Worm (Caenorhabditis elegans): ENCODE data around the gene F59B2.12.

The F59B2.12 gene

ce11 chrIII:8984960-8985359 lies 32.4 kb upstream of the F59B2.12 start (continued):
- 0 out of 2 replicates have a peak, but pooled peaks have one; percentile 50 for TF ChIP-seq nfyb-1 (GFP tag; IDR thresholded peaks at IDR 0.05)
- TF ChIP-seq Y53F4B.3 (GFP tag; IDR thresholded peaks at IDR 0.05) = no peak
- TF ChIP-seq let-526 (GFP tag; IDR thresholded peaks at IDR 0.05) = no peak
- no peak for TF ChIP-seq ets-4 (GFP tag; optimal IDR thresholded peaks at IDR 0.05)
- TF ChIP-seq efl-1 (GFP tag; optimal IDR thresholded peaks at IDR 0.05) = peak; percentile 28
- TF ChIP-seq lin-26 (GFP tag; IDR thresholded peaks at IDR 0.05) = no peak
- no peak for TF ChIP-seq ama-1 (optimal IDR thresholded peaks at IDR 0.05)
- no peak for TF ChIP-seq ama-1 (GFP tag; optimal IDR thresholded peaks at IDR 0.05)
- TF ChIP-seq akir-1 (GFP tag; optimal IDR thresholded peaks at IDR 0.05) = no peak
- no peak for TF ChIP-seq sdz-38 (tag; optimal IDR thresholded peaks at IDR 0.05)
- peak; percentile 3 for TF ChIP-seq madf-10 (tag; optimal IDR thresholded peaks at IDR 0.05)
- peak; percentile 15 for TF ChIP-seq tbp1 (GFP tag; optimal IDR thresholded peaks at IDR 0.05)
- TF ChIP-seq ceh-91 (GFP tag; IDR thresholded peaks at IDR 0.05) = no peak

ce11 chrIII:8985461-8985860 lies 31.9 kb upstream of the F59B2.12 start:
- TF ChIP-seq F49E8.2 (tag; optimal IDR thresholded peaks at IDR 0.05; ENCODE audit: insufficient read depth) = no peak
- TF ChIP-seq F39B2.1 (GFP tag; IDR thresholded peaks at IDR 0.05) = no peak
- TF ChIP-seq F33H1.4 (GFP tag; IDR thresholded peaks at IDR 0.05) = peak; percentile 21; the same call in 1 of the 2 replicates
- TF ChIP-seq ZK185.1 (tag; optimal IDR thresholded peaks at IDR 0.05; ENCODE audit: poor library complexity, severe bottlenecking) = no peak
- no peak for TF ChIP-seq hrde-1 (tag; optimal IDR thresholded peaks at IDR 0.05; ENCODE audit: borderline replicate concordance)
- TF ChIP-seq lin-54 (GFP tag; optimal IDR thresholded peaks at IDR 0.05) = peak; percentile 89
- no peak for TF ChIP-seq unc-130 (GFP tag; optimal IDR thresholded peaks at IDR 0.05)
- peak; percentile 52 for TF ChIP-seq dpl-1 (GFP tag; optimal IDR thresholded peaks at IDR 0.05)
- TF ChIP-seq efl-1 (GFP tag; optimal IDR thresholded peaks at IDR 0.05) = peak; percentile 58
- TF ChIP-seq hmg-20 (GFP tag; IDR thresholded peaks at IDR 0.05) = no peak
- TF ChIP-seq lag-1 (GFP tag; IDR thresholded peaks at IDR 0.05) = no peak
- TF ChIP-seq F23B12.7 (tag; optimal IDR thresholded peaks at IDR 0.05; ENCODE audit: insufficient read depth) = peak; percentile 0
- no peak for TF ChIP-seq zim-3 (tag; optimal IDR thresholded peaks at IDR 0.05)
- TF ChIP-seq nhr-27 (tag; optimal IDR thresholded peaks at IDR 0.05) = no peak
- TF ChIP-seq madf-6 (GFP tag; IDR thresholded peaks at IDR 0.05) = 0 out of 2 replicates have a peak, but pooled peaks have one; percentile 45
- TF ChIP-seq nfya-2 (GFP tag; IDR thresholded peaks at IDR 0.05) = no peak
- peak; percentile 31 for TF ChIP-seq lsl-1 (GFP tag; optimal IDR thresholded peaks at IDR 0.05)
- no peak for TF ChIP-seq mes-4 (tag; optimal IDR thresholded peaks at IDR 0.05)
- no peak for TF ChIP-seq dox-1 (GFP tag; IDR thresholded peaks at IDR 0.05)
- no peak for TF ChIP-seq atf-7 (tag; optimal IDR thresholded peaks at IDR 0.05)
- TF ChIP-seq hsf-1 (GFP tag; IDR thresholded peaks at IDR 0.05) = peak; percentile 92
- peak; percentile 36; the same call in 1 of the 2 replicates for TF ChIP-seq D2030.7 (GFP tag; IDR thresholded peaks at IDR 0.05)

ce11 chrIII:8985965-8986364 lies 31.4 kb upstream of the F59B2.12 start:
- TF ChIP-seq hmg-20 (GFP tag; IDR thresholded peaks at IDR 0.05) (no peak), F22D6.2 (tag; optimal IDR thresholded peaks at IDR 0.05) (no peak), cebp-1 (GFP tag; IDR thresholded peaks at IDR 0.05) (no peak), cebp-1 (tag; optimal IDR thresholded peaks at IDR 0.05) (peak; percentile 62), hlh-26 (GFP tag; conservative IDR thresholded peaks at IDR 0.05) (no peak), nhr-80 (tag; optimal IDR thresholded peaks at IDR 0.05) (peak; percentile 68)
